Worm (Caenorhabditis elegans): Measurements from ENCODE around the gene lido-12.

The lido-12 gene

ce11 chrII:2973940-2974402 is 31.6 kb upstream of the lido-12 start (continued):
- peak; percentile 100 for TF ChIP-seq grh-1 (GFP tag; IDR thresholded peaks at IDR 0.05)
- TF ChIP-seq C34B4.2 (tag; optimal IDR thresholded peaks at IDR 0.05), result peak; percentile 82
- TF ChIP-seq unc-86 (tag; optimal IDR thresholded peaks at IDR 0.05), result peak; percentile 98
- no peak for TF ChIP-seq sptf-1 (tag; optimal IDR thresholded peaks at IDR 0.05)
- no peak for TF ChIP-seq nhr-28 (tag; optimal IDR thresholded peaks at IDR 0.05)
- TF ChIP-seq irx-1 (tag; optimal IDR thresholded peaks at IDR 0.05), result peak; percentile 93
- TF ChIP-seq zip-4 (GFP tag; optimal IDR thresholded peaks at IDR 0.05), result peak; percentile 91
- TF ChIP-seq hpl-2 (GFP tag; optimal IDR thresholded peaks at IDR 0.05), result peak; percentile 88
- TF ChIP-seq ces-1 (GFP tag; optimal IDR thresholded peaks at IDR 0.05), result no peak
- no peak for TF ChIP-seq aly-2 (tag; optimal IDR thresholded peaks at IDR 0.05)
- peak; percentile 93 for TF ChIP-seq elt-2 (tag; optimal IDR thresholded peaks at IDR 0.05)
- TF ChIP-seq unc-30 (tag; optimal IDR thresholded peaks at IDR 0.05), result no peak
- TF ChIP-seq ceh-8 (GFP tag; optimal IDR thresholded peaks at IDR 0.05), result peak; percentile 100
- peak; percentile 87 for TF ChIP-seq xbp-1 (tag; optimal IDR thresholded peaks at IDR 0.05)
- TF ChIP-seq dpl-1 (GFP tag; optimal IDR thresholded peaks at IDR 0.05), result peak; percentile 73 to 77 (median 75)
- TF ChIP-seq nhr-20 (tag; optimal IDR thresholded peaks at IDR 0.05), result peak; percentile 94
- peak; percentile 96 for TF ChIP-seq nhr-90 (tag; optimal IDR thresholded peaks at IDR 0.05; ENCODE audit: poor library complexity)
- TF ChIP-seq efl-1 (optimal IDR thresholded peaks at IDR 0.05), result peak; percentile 91 to 98
- peak; percentile 68 to 97 for TF ChIP-seq efl-1 (GFP tag; optimal IDR thresholded peaks at IDR 0.05 in 1 of 2)
- TF ChIP-seq efl-3 (GFP tag; optimal IDR thresholded peaks at IDR 0.05), result peak; percentile 85
- peak; percentile 56 for TF ChIP-seq nhr-76 (tag; optimal IDR thresholded peaks at IDR 0.05)
- TF ChIP-seq aha-1 (tag; optimal IDR thresholded peaks at IDR 0.05), result peak; percentile 78
- TF ChIP-seq egl-13 (tag; optimal IDR thresholded peaks at IDR 0.05), result peak; percentile 95
- TF ChIP-seq rnt-1 (tag; optimal IDR thresholded peaks at IDR 0.05), result peak; percentile 93
- peak; percentile 91 to 92 for TF ChIP-seq lsy-2 (tag; optimal IDR thresholded peaks at IDR 0.05)
- TF ChIP-seq nhr-77 (tag; optimal IDR thresholded peaks at IDR 0.05), result peak; percentile 85
- peak; percentile 79 for TF ChIP-seq lir-3 (tag; optimal IDR thresholded peaks at IDR 0.05; ENCODE audit: poor library complexity)
- peak; percentile 84 for TF ChIP-seq snpc-4 (tag; optimal IDR thresholded peaks at IDR 0.05)
- TF ChIP-seq mep-1 (tag; optimal IDR thresholded peaks at IDR 0.05), result peak; percentile 92
- peak; percentile 93 for TF ChIP-seq sup-37 (GFP tag; optimal IDR thresholded peaks at IDR 0.05)
- peak; percentile 95 for TF ChIP-seq pax-3 (tag; optimal IDR thresholded peaks at IDR 0.05)
- peak; percentile 63 for TF ChIP-seq nhr-84 (tag; optimal IDR thresholded peaks at IDR 0.05)
- TF ChIP-seq egl-27 (tag; optimal IDR thresholded peaks at IDR 0.05), result peak; percentile 89
- peak; percentile 99 for TF ChIP-seq nhr-71 (tag; optimal IDR thresholded peaks at IDR 0.05)
- peak; percentile 98 for TF ChIP-seq swsn-7 (tag; optimal IDR thresholded peaks at IDR 0.05)
- peak in 3 of 6 experiments; percentile 73 to 95 (median 93) for TF ChIP-seq elt-3 (tag; optimal IDR thresholded peaks at IDR 0.05)
- peak; percentile 73 to 95 for TF ChIP-seq ztf-11 (tag; optimal IDR thresholded peaks at IDR 0.05)
- peak; percentile 89 to 99 for TF ChIP-seq mdl-1 (tag; optimal IDR thresholded peaks at IDR 0.05)
- peak; percentile 86 for TF ChIP-seq ztf-4 (tag; optimal IDR thresholded peaks at IDR 0.05)
- TF ChIP-seq nhr-47 (tag; optimal IDR thresholded peaks at IDR 0.05), result peak; percentile 98
- peak; percentile 42 for TF ChIP-seq fkh-4 (tag; optimal IDR thresholded peaks at IDR 0.05; ENCODE audit: borderline replicate concordance)
- TF ChIP-seq lin-15B (tag; optimal IDR thresholded peaks at IDR 0.05), result no peak
- TF ChIP-seq nhr-85 (tag), result peak; percentile 100
- peak; percentile 85 for TF ChIP-seq dsc-1 (tag; optimal IDR thresholded peaks at IDR 0.05)
